Worm (Caenorhabditis elegans): ENCODE measurements around the gene npr-36.

DNA sequence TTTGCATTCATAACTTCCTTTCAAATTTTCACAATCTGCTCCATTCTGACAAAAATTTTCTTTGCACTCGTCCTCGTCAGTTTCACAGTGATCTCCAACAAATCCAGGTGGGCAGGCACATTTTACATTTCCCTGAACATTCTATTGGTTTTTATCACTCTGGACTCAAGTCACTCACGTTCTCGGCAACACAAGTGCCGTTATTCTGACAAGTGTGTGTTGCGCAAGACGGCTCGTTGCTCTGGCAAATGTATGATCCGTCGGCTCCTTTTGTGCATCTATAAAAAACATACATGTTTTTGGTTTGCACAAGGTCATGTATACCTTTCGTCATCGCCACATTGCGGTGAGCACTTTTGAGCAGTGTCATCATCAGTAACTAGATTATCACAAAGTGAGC lies 53.1 kb downstream of the npr-36 start:
- TF ChIP-seq lin-13 (GFP tag; optimal IDR thresholded peaks at IDR 0.05) (no peak), mab-9 (GFP tag; IDR thresholded peaks at IDR 0.05) (no peak), unc-130 (tag; optimal IDR thresholded peaks at IDR 0.05) (no peak), hpl-2 (GFP tag; optimal IDR thresholded peaks at IDR 0.05) (no peak), elt-3 (tag; optimal IDR thresholded peaks at IDR 0.05) (no peak), ztf-11 (tag; optimal IDR thresholded peaks at IDR 0.05) (no peak), nhr-76 (tag; optimal IDR thresholded peaks at IDR 0.05) (no peak), alr-1 (tag; optimal IDR thresholded peaks at IDR 0.05; ENCODE audit: borderline replicate concordance) (no peak), nhr-20 (tag; optimal IDR thresholded peaks at IDR 0.05) (no peak), mdl-1 (tag; optimal IDR thresholded peaks at IDR 0.05) (no peak), zag-1 (tag; optimal IDR thresholded peaks at IDR 0.05) (no peak), lin-15B (tag; optimal IDR thresholded peaks at IDR 0.05) (no peak), nhr-12 (tag; optimal IDR thresholded peaks at IDR 0.05) (no peak), ces-1 (GFP tag; optimal IDR thresholded peaks at IDR 0.05) (no peak)
